Fruit fly (Drosophila melanogaster): ENCODE measurements around the gene CG13950.

CG13950 gene

DNA sequence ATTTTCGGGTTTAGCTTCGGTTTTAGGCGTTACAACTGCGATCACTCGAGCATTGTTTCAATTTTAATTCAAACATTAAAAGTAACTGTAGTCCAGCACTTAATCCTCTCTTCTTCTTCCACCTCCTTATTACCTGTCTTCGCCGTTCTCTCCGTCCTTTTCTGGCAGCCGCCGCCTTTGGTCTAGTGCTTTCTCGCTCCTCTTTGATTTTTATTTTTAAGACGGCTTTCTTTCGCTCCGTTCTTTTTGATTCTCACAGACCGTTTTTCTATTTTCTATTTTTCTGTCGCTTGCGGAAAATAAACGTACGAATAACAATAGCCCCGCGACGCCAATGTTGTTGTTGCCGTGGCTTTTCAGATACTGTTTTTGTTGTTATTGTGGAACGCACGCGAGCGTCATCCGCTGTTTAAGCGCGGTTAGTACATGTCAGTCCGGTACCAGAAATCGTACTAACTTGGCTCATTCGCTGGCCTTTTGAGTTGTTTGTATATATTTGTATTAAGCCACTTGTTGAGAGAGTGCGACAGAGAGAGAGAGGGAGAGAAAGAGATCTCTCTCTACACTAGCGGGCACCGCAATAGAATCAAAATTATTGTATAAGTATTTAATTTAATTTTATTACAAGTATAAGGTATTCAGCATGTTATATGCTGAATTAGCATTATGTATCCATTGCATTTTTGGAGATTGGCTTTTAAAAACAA, 8.1 kb downstream of the CG13950 start, which contains the start of gene aru (continued):
- TF ChIP-seq CG17385 (GFP tag; optimal IDR thresholded peaks at IDR 0.05) (peak; percentile 46), YL-1 (GFP tag; optimal IDR thresholded peaks at IDR 0.05) (peak; percentile 27), sc (optimal IDR thresholded peaks at IDR 0.05) (no peak), sc (GFP tag; optimal IDR thresholded peaks at IDR 0.05) (no peak), cato (GFP tag; optimal IDR thresholded peaks at IDR 0.05; ENCODE audit: borderline replicate concordance) (no peak), Lpt (GFP tag; optimal IDR thresholded peaks at IDR 0.05) (peak; percentile 4), NFAT (GFP tag; IDR thresholded peaks at IDR 0.05) (peak; percentile 6; the same call in 1 of the 2 replicates), CG32532 (GFP tag; IDR thresholded peaks at IDR 0.05) (no peak; the same call in 1 of the 2 replicates), CG1233 (GFP tag; optimal IDR thresholded peaks at IDR 0.05) (no peak), jumu (GFP tag; optimal IDR thresholded peaks at IDR 0.05) (no peak), usp (GFP tag; optimal IDR thresholded peaks at IDR 0.05) (no peak), sim (GFP tag; IDR thresholded peaks at IDR 0.05) (no peak), CG18619 (GFP tag; optimal IDR thresholded peaks at IDR 0.05) (no peak), CoRest (tag; optimal IDR thresholded peaks at IDR 0.05) (peak; percentile 15), Hey (tag; optimal IDR thresholded peaks at IDR 0.05) (no peak), cas (GFP tag; IDR thresholded peaks at IDR 0.05) (no peak), Drgx (GFP tag; IDR thresholded peaks at IDR 0.05) (peak; percentile 20; the same call in 1 of the 2 replicates), ind (GFP tag; optimal IDR thresholded peaks at IDR 0.05) (no peak), CrebB (tag; optimal IDR thresholded peaks at IDR 0.05) (no peak), hbn (GFP tag; IDR thresholded peaks at IDR 0.05; ENCODE audit: partially characterized antibody) (no peak), Lhr (GFP tag; optimal IDR thresholded peaks at IDR 0.05) (no peak), CG32772 (GFP tag; IDR thresholded peaks at IDR 0.05) (no peak), oc (tag; optimal IDR thresholded peaks at IDR 0.05) (peak; percentile 75), prd (optimal IDR thresholded peaks at IDR 0.05) (no peak), prd (GFP tag; IDR thresholded peaks at IDR 0.05) (0 out of 3 replicates have a peak, but pooled peaks have one; percentile 15), esg (GFP tag; conservative IDR thresholded peaks at IDR 0.05) (no peak), ham (GFP tag; IDR thresholded peaks at IDR 0.05) (no peak), CG7357 (GFP tag; IDR thresholded peaks at IDR 0.05) (no peak), Mad (GFP tag; optimal IDR thresholded peaks at IDR 0.05) (no peak), hth (optimal IDR thresholded peaks at IDR 0.05) (no peak), Hmr (GFP tag; optimal IDR thresholded peaks at IDR 0.05) (peak; percentile 51), onecut (GFP tag; IDR thresholded peaks at IDR 0.05) (no peak), CG9932 (GFP tag; IDR thresholded peaks at IDR 0.05) (no peak), CG42726 (GFP tag; IDR thresholded peaks at IDR 0.05; ENCODE audit: partially characterized antibody) (no peak; the same call in 1 of the 2 replicates), sd (tag; optimal IDR thresholded peaks at IDR 0.05) (peak; percentile 15), lbe (GFP tag; optimal IDR thresholded peaks at IDR 0.05) (peak; percentile 59), otp (GFP tag; IDR thresholded peaks at IDR 0.05) (0 out of 3 replicates have a peak, but pooled peaks have one; percentile 16), twi (tag; optimal IDR thresholded peaks at IDR 0.05) (no peak), Six4 (GFP tag; optimal IDR thresholded peaks at IDR 0.05) (no peak), Sry-δ (GFP tag; optimal IDR thresholded peaks at IDR 0.05) (no peak), Dref (GFP tag; IDR thresholded peaks at IDR 0.05) (0 out of 2 replicates have a peak, but pooled peaks have one; percentile 32), CG15073 (GFP tag; optimal IDR thresholded peaks at IDR 0.05) (no peak), dan (GFP tag; IDR thresholded peaks at IDR 0.05) (no peak), CG3407 (GFP tag; optimal IDR thresholded peaks at IDR 0.05) (peak; percentile 25), CG9215 (GFP tag; IDR thresholded peaks at IDR 0.05) (no peak), dmrt11E (tag; optimal IDR thresholded peaks at IDR 0.05) (peak; percentile 36), Ets97D (GFP tag; optimal IDR thresholded peaks at IDR 0.05) (no peak), ara (GFP tag; IDR thresholded peaks at IDR 0.05) (no peak), CG12769 (tag; optimal IDR thresholded peaks at IDR 0.05) (peak; percentile 14), fd3F (GFP tag; optimal IDR thresholded peaks at IDR 0.05) (no peak), so (GFP tag; IDR thresholded peaks at IDR 0.05) (no peak)

Measured in whole organism, embryonic.